Worm (Caenorhabditis elegans): ENCODE data around the gene F33A8.4.

ce11 chrII:11016884-11017283 lies 31.9 kb downstream of the F33A8.4 start:
- TF ChIP-seq him-1 (tag; optimal IDR thresholded peaks at IDR 0.05) (no peak), dao-5 (tag; optimal IDR thresholded peaks at IDR 0.05) (no peak), W03F9.2 (tag; optimal IDR thresholded peaks at IDR 0.05) (no peak)

Measured in whole organism, L4/young adult.